Worm (Caenorhabditis elegans) whole organism, L2 larva: ENCODE measurements around the gene Y81B9A.4.

Experiments
- C34F6.9 ChIP-seq: fragments of 150-350 bp; optimal IDR thresholded peaks from 2 replicates; lab custom pipeline; 2014; ENCODE audit warnings: missing biosample characterization, missing genetic modification characterization
- F13H6.1 ChIP-seq: sonication (generic microtip); optimal IDR thresholded peaks from 2 replicates; lab custom pipeline; 2016; ENCODE audit warnings: missing genetic modification characterization, missing compliant biosample characterization
- R02D3.7 ChIP-seq: fragments of 150-350 bp; optimal IDR thresholded peaks from 2 replicates; lab custom pipeline; 2014; ENCODE audit warnings: missing biosample characterization, missing genetic modification characterization
- alr-1 ChIP-seq: fragments of 150-350 bp; optimal IDR thresholded peaks from 2 replicates; lab custom pipeline; 2014; ENCODE audit warnings: missing biosample characterization, missing genetic modification characterization
- aly-2 ChIP-seq: fragments of 150-350 bp; optimal IDR thresholded peaks from 2 replicates; lab custom pipeline; 2014; ENCODE audit warnings: missing biosample characterization, missing genetic modification characterization
- blmp-1 ChIP-seq: sonication (generic microtip); optimal IDR thresholded peaks from 2 replicates; lab custom pipeline; 2017; ENCODE audit warnings: missing genetic modification characterization, mild to moderate bottlenecking, missing compliant biosample characterization, antibody characterized with exemption, moderate library complexity; ENCODE audit not compliant: insufficient read depth
- ceh-16 ChIP-seq: fragments of 150-350 bp; optimal IDR thresholded peaks from 2 replicates; lab custom pipeline; 2014; ENCODE audit warnings: missing biosample characterization, missing genetic modification characterization
- ceh-82 ChIP-seq: fragments of 150-350 bp; optimal IDR thresholded peaks from 2 replicates; lab custom pipeline; 2014; ENCODE audit warnings: missing biosample characterization, missing genetic modification characterization
- crh-2 ChIP-seq: sonication (generic microtip); optimal IDR thresholded peaks from 2 replicates; lab custom pipeline; 2017; ENCODE audit warnings: missing biosample characterization, missing genetic modification characterization
- dmd-4 ChIP-seq: sonication (generic microtip); optimal IDR thresholded peaks from 2 replicates; lab custom pipeline; 2017; ENCODE audit warnings: missing biosample characterization, missing genetic modification characterization
- egl-27 ChIP-seq: sonication (generic microtip); optimal IDR thresholded peaks from 3 replicates; lab custom pipeline; 2017; ENCODE audit warnings: missing biosample characterization, missing genetic modification reagents, missing genetic modification characterization
- elt-1 ChIP-seq: fragments of 150-350 bp; optimal IDR thresholded peaks from 2 replicates; lab custom pipeline; 2014; ENCODE audit warnings: missing biosample characterization, missing genetic modification characterization
- gmeb-1 ChIP-seq: fragments of 150-350 bp; optimal IDR thresholded peaks from 2 replicates; lab custom pipeline; 2014; ENCODE audit warnings: missing biosample characterization, missing genetic modification characterization
- lin-13 ChIP-seq: fragments of 150-350 bp; optimal IDR thresholded peaks from 2 replicates; lab custom pipeline; 2014; ENCODE audit warnings: missing biosample characterization, missing genetic modification reagents, missing genetic modification characterization
- lin-39 ChIP-seq: fragments of 150-350 bp; optimal IDR thresholded peaks from 2 replicates; lab custom pipeline; 2014; ENCODE audit warnings: missing biosample characterization, missing genetic modification reagents, missing genetic modification characterization
- lsy-2 ChIP-seq, 2 experiments: fragments of 150-350 bp in 1 of 2; sonication (generic microtip) in 1 of 2; optimal IDR thresholded peaks; 2 replicates each; lab custom pipeline; 2014 to 2017; ENCODE audit warnings: missing biosample characterization in 2 of 2, missing genetic modification characterization in 2 of 2
- mbf-1 ChIP-seq: sonication (generic microtip); optimal IDR thresholded peaks from 2 replicates; lab custom pipeline; 2017; ENCODE audit warnings: missing biosample characterization, missing genetic modification characterization
- mdl-1 ChIP-seq, 2 experiments: fragments of 150-350 bp in 1 of 2; sonication (generic microtip) in 1 of 2; optimal IDR thresholded peaks; 2 replicates each; lab custom pipeline; 2017; ENCODE audit warnings: missing biosample characterization in 2 of 2, missing genetic modification characterization in 2 of 2
- nhr-10 ChIP-seq: sonication (generic microtip); optimal IDR thresholded peaks from 2 replicates; lab custom pipeline; 2017; ENCODE audit warnings: missing biosample characterization, missing genetic modification characterization
- nhr-11 ChIP-seq: fragments of 150-350 bp; optimal IDR thresholded peaks from 2 replicates; lab custom pipeline; 2014; ENCODE audit warnings: missing biosample characterization, missing genetic modification characterization
- nhr-12 ChIP-seq: fragments of 150-350 bp; optimal IDR thresholded peaks from 2 replicates; lab custom pipeline; 2014; ENCODE audit warnings: missing biosample characterization, missing genetic modification characterization
- nhr-21 ChIP-seq: fragments of 150-350 bp; optimal IDR thresholded peaks from 2 replicates; lab custom pipeline; 2014; ENCODE audit warnings: missing biosample characterization, missing genetic modification characterization
- nhr-237 ChIP-seq: fragments of 150-350 bp; optimal IDR thresholded peaks from 2 replicates; lab custom pipeline; 2014; ENCODE audit warnings: missing biosample characterization, missing genetic modification characterization
- nhr-25 ChIP-seq: fragments of 150-350 bp; sonication (generic microtip); optimal IDR thresholded peaks from 3 replicates; lab custom pipeline; 2014; ENCODE audit warnings: missing biosample characterization, missing genetic modification characterization
- nhr-6 ChIP-seq: fragments of 150-350 bp; optimal IDR thresholded peaks from 2 replicates; lab custom pipeline; 2014; ENCODE audit warnings: missing biosample characterization, missing genetic modification characterization
- skn-1 ChIP-seq: sonication (generic microtip); optimal IDR thresholded peaks from 2 replicates; lab custom pipeline; 2017; ENCODE audit warnings: missing biosample characterization, missing genetic modification characterization
- sma-3 ChIP-seq: sonication (generic microtip); optimal IDR thresholded peaks from 2 replicates; lab custom pipeline; 2016; ENCODE audit warnings: missing genetic modification reagents, missing genetic modification characterization, missing compliant biosample characterization
- sma-9 ChIP-seq, 2 experiments: fragments of 150-350 bp in 1 of 2; sonication (generic microtip) in 1 of 2; optimal IDR thresholded peaks; 2 replicates each; lab custom pipeline; 2014 to 2016; ENCODE audit warnings: missing genetic modification characterization in 2 of 2, mild to moderate bottlenecking in 1 of 2, missing biosample characterization in 1 of 2, missing compliant biosample characterization in 1 of 2, missing genetic modification reagents in 1 of 2, moderate library complexity in 1 of 2
- snpc-4 ChIP-seq: fragments of 150-350 bp; optimal IDR thresholded peaks from 2 replicates; lab custom pipeline; 2014; ENCODE audit warnings: missing biosample characterization, missing genetic modification characterization
- unc-55 ChIP-seq: fragments of 150-350 bp; sonication (generic microtip); optimal IDR thresholded peaks from 3 replicates; lab custom pipeline; 2014; ENCODE audit warnings: missing biosample characterization, missing genetic modification reagents, missing genetic modification characterization
- unc-62 ChIP-seq: fragments of 150-350 bp; optimal IDR thresholded peaks from 2 replicates; lab custom pipeline; 2014; ENCODE audit warnings: missing biosample characterization, missing genetic modification reagents, missing genetic modification characterization
- zag-1 ChIP-seq: fragments of 150-350 bp; optimal IDR thresholded peaks from 2 replicates; lab custom pipeline; 2014; ENCODE audit warnings: missing biosample characterization, missing genetic modification characterization
- ztf-1 ChIP-seq: fragments of 200-800 bp; sonication (Bioruptor generic); conservative IDR thresholded peaks from 2 replicates; pipeline ENCODE4 v1.3.6; 2022; ENCODE audit warnings: missing genetic modification characterization, missing compliant biosample characterization
- ztf-4 ChIP-seq: fragments of 150-350 bp; optimal IDR thresholded peaks from 2 replicates; lab custom pipeline; 2014; ENCODE audit warnings: missing biosample characterization, missing genetic modification characterization

Gene Y81B9A.4

ce11 chrX:9191795-9192494 lies 11.2 kb upstream of the Y81B9A.4 start, which contains the start of gene Y81B9A.1:
Gene Y81B9A.1 (plus strand): TSS chrX:9192444.
- TF ChIP-seq dmd-4 (tag; lab: Kevin White, UChicago) (no peak), C34F6.9 (tag; lab: Kevin White, UChicago) (no peak), crh-2 (no peak), nhr-21 (tag; lab: Kevin White, UChicago) (no peak), egl-27 (no peak), aly-2 (tag; lab: Kevin White, UChicago) (no peak), ceh-82 (tag; lab: Kevin White, UChicago) (no peak), lin-13 (no peak), nhr-6 (tag; lab: Kevin White, UChicago) (no peak)

DNA sequence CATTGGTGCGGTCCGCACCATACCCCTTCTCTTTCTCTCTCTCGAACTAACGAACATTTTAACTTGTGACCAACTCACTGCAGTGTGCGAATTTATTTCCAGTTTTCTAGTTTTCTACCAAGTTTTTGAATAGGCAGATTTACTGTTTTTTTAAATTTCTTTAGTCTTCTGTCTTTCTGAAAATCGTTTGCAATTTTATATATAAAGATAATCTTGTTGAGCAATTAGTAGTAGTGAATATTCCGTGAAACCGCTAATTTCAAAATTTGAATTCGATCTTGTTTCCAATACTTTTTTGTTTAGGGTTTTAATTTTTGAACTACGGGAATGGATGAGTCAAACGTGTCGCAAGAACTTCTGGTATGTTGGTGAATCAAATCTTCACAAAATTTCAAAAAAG lies 3.1 kb upstream of the Y81B9A.4 start, which contains the start of gene Y81B9A.2:
Gene Y81B9A.2, plus strand, starts transcription at position 301 of the 400 bp plus-strand sequence.
- TF ChIP-seq nhr-12 (tag; lab: Kevin White, UChicago) = no peak
- TF ChIP-seq skn-1 (tag; lab: Kevin White, UChicago) = no peak
- no peak for TF ChIP-seq sma-9 (GFP tag; optimal IDR thresholded peaks at IDR 0.05; lab: Kevin White, UChicago)
- no peak for TF ChIP-seq sma-9 (tag; optimal IDR thresholded peaks at IDR 0.05; lab: Kevin White, UChicago)
- no peak for TF ChIP-seq zag-1
- no peak for TF ChIP-seq nhr-10 (tag; lab: Kevin White, UChicago)
- no peak for TF ChIP-seq ztf-1 (GFP tag; lab: Robert Waterston, UW)
- TF ChIP-seq mbf-1 (tag; lab: Kevin White, UChicago) = no peak
- no peak for TF ChIP-seq blmp-1
- no peak for TF ChIP-seq gmeb-1 (tag; lab: Kevin White, UChicago)
- TF ChIP-seq crh-2 = no peak
- TF ChIP-seq elt-1 (tag; lab: Kevin White, UChicago) = no peak
- no peak for TF ChIP-seq lsy-2 (tag; optimal IDR thresholded peaks at IDR 0.05; lab: Kevin White, UChicago)
- TF ChIP-seq unc-62 (GFP tag; lab: Kevin White, UChicago) = no peak
- TF ChIP-seq R02D3.7 (tag; lab: Kevin White, UChicago) = no peak
- TF ChIP-seq ceh-82 (tag; lab: Kevin White, UChicago) = no peak
- no peak for TF ChIP-seq lin-39
- no peak for TF ChIP-seq ztf-4 (tag; lab: Kevin White, UChicago)
- TF ChIP-seq C34F6.9 (tag; lab: Kevin White, UChicago) = no peak
- TF ChIP-seq nhr-6 (tag; lab: Kevin White, UChicago) = no peak

DNA sequence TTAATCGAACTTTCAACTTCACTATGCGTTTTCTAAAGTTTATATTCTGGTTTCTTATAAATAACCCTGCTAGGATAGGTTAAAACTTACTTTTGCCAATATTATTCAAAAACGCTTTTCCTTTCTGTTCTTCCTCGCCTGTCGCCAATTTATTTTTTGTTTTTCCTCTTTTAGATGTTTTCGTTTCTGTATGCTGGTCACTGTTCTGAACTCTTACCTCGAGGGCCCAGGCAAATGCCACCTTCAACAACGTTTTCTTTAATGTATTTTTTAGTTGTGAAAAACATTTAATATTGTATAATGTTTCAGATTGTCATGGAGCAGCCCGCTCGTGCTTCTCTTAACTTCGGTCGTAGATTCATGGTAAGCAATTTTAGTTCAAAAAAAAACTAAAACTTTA lies 1.4 kb upstream of the Y81B9A.4 start, which contains the start of gene Y81B9A.3:
Gene Y81B9A.3, plus strand, starts transcription at position 301 of the 400 bp plus-strand sequence.
- TF ChIP-seq alr-1 (tag; lab: Kevin White, UChicago) = no peak
- TF ChIP-seq unc-62 (GFP tag; lab: Kevin White, UChicago) = no peak
- TF ChIP-seq nhr-10 (tag; lab: Kevin White, UChicago) = no peak
- no peak for TF ChIP-seq crh-2
- no peak for TF ChIP-seq sma-3 (GFP tag; lab: Kevin White, UChicago)
- no peak for TF ChIP-seq mbf-1 (tag; lab: Kevin White, UChicago)
- TF ChIP-seq F13H6.1 (tag; lab: Kevin White, UChicago) = no peak
- no peak for TF ChIP-seq lsy-2 (tag; optimal IDR thresholded peaks at IDR 0.05; lab: Kevin White, UChicago)
- no peak for TF ChIP-seq blmp-1
- TF ChIP-seq nhr-6 (tag; lab: Kevin White, UChicago) = no peak
- TF ChIP-seq nhr-25 (tag; lab: Kevin White, UChicago) = no peak
- TF ChIP-seq gmeb-1 (tag; lab: Kevin White, UChicago) = no peak

DNA sequence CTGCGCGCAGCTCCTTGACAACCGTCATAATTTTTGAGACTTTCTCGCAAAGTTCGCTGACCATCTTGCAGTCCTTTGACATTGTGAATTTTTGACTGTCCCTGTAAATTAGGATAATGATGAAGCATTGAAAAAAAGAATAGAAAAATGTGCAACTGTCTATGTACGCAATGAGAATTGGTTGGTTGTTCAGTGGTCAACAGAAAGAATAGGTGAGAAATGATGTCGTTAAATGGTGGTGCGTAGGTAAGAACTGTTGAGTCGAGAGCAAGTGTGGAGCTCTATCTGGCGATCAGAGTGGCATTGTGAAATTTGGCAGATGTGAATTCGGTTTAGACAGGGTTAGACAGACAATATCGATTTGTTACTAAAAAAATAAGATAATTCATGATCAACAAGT lies 6.3 kb downstream of the Y81B9A.4 start, which contains the start of gene B0563.8:
Gene B0563.8, minus strand, starts transcription at position 101 of the 400 bp plus-strand sequence.
- TF ChIP-seq ztf-1 (GFP tag; lab: Robert Waterston, UW) = no peak
- TF ChIP-seq lin-13 = no peak
- TF ChIP-seq mdl-1 (tag; optimal IDR thresholded peaks at IDR 0.05; lab: Kevin White, UChicago) = no peak
- TF ChIP-seq C34F6.9 (tag; lab: Kevin White, UChicago) = no peak
- TF ChIP-seq snpc-4 (tag; lab: Kevin White, UChicago) = no peak
- TF ChIP-seq unc-55 (GFP tag; lab: Kevin White, UChicago) = no peak
- TF ChIP-seq nhr-10 (tag; lab: Kevin White, UChicago) = no peak
- TF ChIP-seq nhr-11 (tag; lab: Kevin White, UChicago) = no peak
- no peak for TF ChIP-seq ceh-16 (tag; lab: Kevin White, UChicago)
- no peak for TF ChIP-seq sma-9 (GFP tag; optimal IDR thresholded peaks at IDR 0.05; lab: Kevin White, UChicago)
- no peak for TF ChIP-seq sma-9 (tag; optimal IDR thresholded peaks at IDR 0.05; lab: Kevin White, UChicago)
- TF ChIP-seq nhr-237 = no peak
- TF ChIP-seq nhr-6 (tag; lab: Kevin White, UChicago) = no peak
- TF ChIP-seq nhr-25 (tag; lab: Kevin White, UChicago) = no peak
- no peak for TF ChIP-seq skn-1 (tag; lab: Kevin White, UChicago)
- TF ChIP-seq gmeb-1 (tag; lab: Kevin White, UChicago) = no peak
